Worm (Caenorhabditis elegans) whole organism, L4 larva: Measurements from ENCODE around the gene T24C12.1.

Experiments used
- D1046.2 ChIP-seq: fragments of 200-800 bp; sonication (Bioruptor generic); IDR thresholded peaks from 2 replicates; pipeline ENCODE4 v1.3.6; 2022; ENCODE audit warnings: missing genetic modification characterization, missing compliant biosample characterization
- F10B5.3 ChIP-seq: sonication (generic microtip); optimal IDR thresholded peaks from 2 replicates; lab custom pipeline; 2016; ENCODE audit warnings: mild to moderate bottlenecking, missing genetic modification characterization, missing compliant biosample characterization
- F49E8.2 ChIP-seq: sonication (generic microtip); optimal IDR thresholded peaks from 2 replicates; lab custom pipeline; 2016; ENCODE audit warnings: missing compliant biosample characterization, mild to moderate bottlenecking, missing genetic modification characterization, borderline replicate concordance
- R02D3.7 ChIP-seq: fragments of 150-350 bp; sonication (generic microtip); optimal IDR thresholded peaks from 3 replicates; lab custom pipeline; 2014; ENCODE audit warnings: missing biosample characterization, missing genetic modification characterization
- T26A8.4 ChIP-seq: fragments of 200-800 bp; sonication (Bioruptor generic); IDR thresholded peaks from 2 replicates; pipeline ENCODE4 v1.3.6; 2022; ENCODE audit warnings: missing genetic modification characterization, missing compliant biosample characterization
- aha-1 ChIP-seq: fragments of 150-350 bp; peaks from one replicate; lab custom pipeline; 2014; ENCODE audit warnings: missing biosample characterization, missing genetic modification characterization
- ama-1 ChIP-seq: fragments of 150-350 bp; optimal IDR thresholded peaks from 2 replicates; lab custom pipeline; 2014; ENCODE audit warnings: inconsistent platforms, mixed read lengths
- attf-4 ChIP-seq: sonication (generic microtip); optimal IDR thresholded peaks from 3 replicates; lab custom pipeline; 2017; ENCODE audit warnings: missing biosample characterization, missing genetic modification characterization
- ceh-20 ChIP-seq: fragments of 200-800 bp; sonication (Bioruptor generic); IDR thresholded peaks from 2 replicates; pipeline ENCODE4 v1.3.6; 2022; ENCODE audit warnings: missing genetic modification reagents, missing genetic modification characterization, missing compliant biosample characterization
- ceh-32 ChIP-seq: sonication (generic microtip); optimal IDR thresholded peaks from 2 replicates; lab custom pipeline; 2016; ENCODE audit warnings: mild to moderate bottlenecking, missing genetic modification characterization, missing compliant biosample characterization; ENCODE audit not compliant: poor library complexity
- ceh-44 ChIP-seq: fragments of 200-800 bp; sonication (Bioruptor generic); IDR thresholded peaks from 2 replicates; pipeline ENCODE4 v1.3.6; 2022; ENCODE audit warnings: missing genetic modification reagents, missing genetic modification characterization, missing compliant biosample characterization
- ceh-62 ChIP-seq: sonication (generic microtip); optimal IDR thresholded peaks from 2 replicates; lab custom pipeline; 2017; ENCODE audit warnings: missing biosample characterization, missing genetic modification characterization
- daf-12 ChIP-seq: fragments of 150-350 bp; optimal IDR thresholded peaks from 2 replicates; lab custom pipeline; 2014; ENCODE audit warnings: missing biosample characterization, missing genetic modification reagents, missing genetic modification characterization
- dmd-9 ChIP-seq: fragments of 200-800 bp; sonication (Bioruptor generic); IDR thresholded peaks from 2 replicates; pipeline ENCODE4 v1.3.6; 2022; ENCODE audit warnings: missing genetic modification reagents, missing genetic modification characterization, missing compliant biosample characterization
- dpl-1 ChIP-seq: fragments of 150-350 bp; optimal IDR thresholded peaks from 2 replicates; lab custom pipeline; 2014; ENCODE audit warnings: missing biosample characterization, missing genetic modification reagents, missing genetic modification characterization
- duxl-1 ChIP-seq: sonication (generic microtip); optimal IDR thresholded peaks from 2 replicates; lab custom pipeline; 2016; ENCODE audit warnings: mild to moderate bottlenecking, missing genetic modification characterization, moderate library complexity, missing compliant biosample characterization; ENCODE audit not compliant: poor library complexity
- egl-43 ChIP-seq: fragments of 200-800 bp; sonication (Bioruptor generic); IDR thresholded peaks from 2 replicates; pipeline ENCODE4 v1.3.6; 2022; ENCODE audit warnings: missing genetic modification reagents, missing genetic modification characterization, missing compliant biosample characterization
- gei-8 ChIP-seq: fragments of 200-800 bp; sonication (Bioruptor generic); optimal IDR thresholded peaks from 2 replicates; lab custom pipeline; 2018; ENCODE audit warnings: mild to moderate bottlenecking, missing genetic modification characterization, missing compliant biosample characterization
- hlh-11 ChIP-seq: fragments of 200-800 bp; sonication (Bioruptor generic); optimal IDR thresholded peaks from 2 replicates; lab custom pipeline; 2018; ENCODE audit warnings: mild to moderate bottlenecking, missing genetic modification characterization, missing compliant biosample characterization
- hmg-1.1 ChIP-seq: fragments of 200-800 bp; sonication (Bioruptor generic); IDR thresholded peaks from 2 replicates; pipeline ENCODE4 v1.3.6; 2022; ENCODE audit warnings: missing genetic modification reagents, missing genetic modification characterization, missing compliant biosample characterization
- lin-13 ChIP-seq: fragments of 150-350 bp; optimal IDR thresholded peaks from 2 replicates; lab custom pipeline; 2014; ENCODE audit warnings: missing biosample characterization, missing genetic modification reagents, missing genetic modification characterization
- lin-38 ChIP-seq: fragments of 200-800 bp; sonication (Bioruptor generic); IDR thresholded peaks from 2 replicates; pipeline ENCODE4 v1.3.6; 2022; ENCODE audit warnings: missing genetic modification reagents, missing genetic modification characterization, missing compliant biosample characterization
- lir-3 ChIP-seq: sonication (generic microtip); optimal IDR thresholded peaks from 2 replicates; lab custom pipeline; 2016; ENCODE audit warnings: mild to moderate bottlenecking, missing genetic modification characterization, missing compliant biosample characterization
- lsy-2 ChIP-seq, 2 experiments: fragments of 150-350 bp in 1 of 2; sonication (generic microtip) in 1 of 2; optimal IDR thresholded peaks; 2 replicates each; lab custom pipeline; 2014 to 2017; ENCODE audit warnings: missing biosample characterization in 2 of 2, missing genetic modification characterization in 2 of 2
- mdt-29 ChIP-seq: fragments of 200-800 bp; sonication (Bioruptor generic); IDR thresholded peaks from 2 replicates; pipeline ENCODE4 v1.3.6; 2022; ENCODE audit warnings: missing genetic modification reagents, missing genetic modification characterization, missing compliant biosample characterization
- mes-2 ChIP-seq: sonication (generic microtip); optimal IDR thresholded peaks from 2 replicates; lab custom pipeline; 2016; ENCODE audit warnings: missing genotype, mild to moderate bottlenecking, missing genetic modification characterization, missing compliant biosample characterization; ENCODE audit not compliant: poor library complexity, severe bottlenecking
- mxl-3 ChIP-seq: fragments of 200-800 bp; sonication (Bioruptor generic); optimal IDR thresholded peaks from 2 replicates; lab custom pipeline; 2018; ENCODE audit warnings: mild to moderate bottlenecking, missing genetic modification characterization, missing compliant biosample characterization
- nhr-111 ChIP-seq: fragments of 200-800 bp; sonication (Bioruptor generic); optimal IDR thresholded peaks from 2 replicates; lab custom pipeline; 2018; ENCODE audit warnings: mild to moderate bottlenecking, missing genetic modification characterization, missing compliant biosample characterization
- nhr-25 ChIP-seq: sonication (generic microtip); optimal IDR thresholded peaks from 2 replicates; lab custom pipeline; 2017; ENCODE audit warnings: missing genetic modification characterization, mild to moderate bottlenecking, missing compliant biosample characterization, antibody characterized with exemption, moderate library complexity, borderline replicate concordance; ENCODE audit not compliant: insufficient read depth
- nhr-28 ChIP-seq: fragments of 150-350 bp; optimal IDR thresholded peaks from 2 replicates; lab custom pipeline; 2014; ENCODE audit warnings: missing biosample characterization, missing genetic modification characterization
- nhr-41 ChIP-seq: fragments of 200-800 bp; sonication (Bioruptor generic); IDR thresholded peaks from 2 replicates; pipeline ENCODE4 v1.3.6; 2022; ENCODE audit warnings: missing genetic modification reagents, missing genetic modification characterization, missing compliant biosample characterization
- nhr-42 ChIP-seq: fragments of 200-800 bp; sonication (Bioruptor generic); IDR thresholded peaks from 2 replicates; pipeline ENCODE4 v1.3.6; 2022; ENCODE audit warnings: missing genetic modification characterization, missing compliant biosample characterization
- nhr-48 ChIP-seq: sonication (generic microtip); optimal IDR thresholded peaks from 2 replicates; lab custom pipeline; 2016; ENCODE audit warnings: mild to moderate bottlenecking, missing genetic modification characterization, missing compliant biosample characterization
- nhr-6 ChIP-seq: fragments of 150-350 bp; optimal IDR thresholded peaks from 2 replicates; lab custom pipeline; 2014; ENCODE audit warnings: missing biosample characterization, missing genetic modification characterization
- nhr-77 ChIP-seq: fragments of 150-350 bp; optimal IDR thresholded peaks from 2 replicates; lab custom pipeline; 2014; ENCODE audit warnings: missing biosample characterization, missing genetic modification characterization
- pha-4 ChIP-seq, 2 experiments: fragments of 150-350 bp in 1 of 2; fragments of 200-800 bp in 1 of 2; sonication (Bioruptor generic) in 1 of 2; IDR thresholded peaks in 1 of 2; optimal IDR thresholded peaks in 1 of 2; 2 replicates each; pipeline versions ENCODE4 v1.3.6 to Lab custom; 2014 to 2022; ENCODE audit warnings: missing genetic modification characterization in 2 of 2, missing genetic modification reagents in 2 of 2, missing biosample characterization in 1 of 2, missing compliant biosample characterization in 1 of 2
- php-3 ChIP-seq: fragments of 200-800 bp; sonication (Bioruptor generic); IDR thresholded peaks from 2 replicates; pipeline ENCODE4 v1.3.6; 2022; ENCODE audit warnings: missing genetic modification reagents, missing genetic modification characterization, missing compliant biosample characterization
- rbr-2 ChIP-seq: sonication (generic microtip); optimal IDR thresholded peaks from 2 replicates; lab custom pipeline; 2016; ENCODE audit warnings: missing genotype, missing genetic modification characterization, missing compliant biosample characterization
- saeg-2 ChIP-seq: fragments of 200-800 bp; sonication (Bioruptor generic); IDR thresholded peaks from 2 replicates; pipeline ENCODE4 v1.3.6; 2022; ENCODE audit warnings: missing genetic modification reagents, missing genetic modification characterization, missing compliant biosample characterization
- set-16 ChIP-seq: fragments of 200-800 bp; sonication (Bioruptor generic); IDR thresholded peaks from 2 replicates; pipeline ENCODE4 v1.3.6; 2022; ENCODE audit warnings: missing genetic modification reagents, missing genetic modification characterization, missing compliant biosample characterization
- spr-1 ChIP-seq: sonication (generic microtip); optimal IDR thresholded peaks from 2 replicates; lab custom pipeline; 2016; ENCODE audit warnings: mild to moderate bottlenecking, missing genetic modification characterization, missing compliant biosample characterization
- tag-97 ChIP-seq: fragments of 200-800 bp; sonication (Bioruptor generic); IDR thresholded peaks from 2 replicates; pipeline ENCODE4 v1.3.6; 2022; ENCODE audit warnings: missing genetic modification characterization, missing compliant biosample characterization
- tra-1 ChIP-seq: fragments of 200-800 bp; sonication (Bioruptor generic); IDR thresholded peaks from 2 replicates; pipeline ENCODE4 v1.3.6; 2022; ENCODE audit warnings: missing genetic modification reagents, missing genetic modification characterization, missing compliant biosample characterization
- unc-130 ChIP-seq: sonication (generic microtip); optimal IDR thresholded peaks from 2 replicates; lab custom pipeline; 2016; ENCODE audit warnings: missing genetic modification reagents, missing genetic modification characterization, missing compliant biosample characterization
- unc-62 ChIP-seq, 3 experiments: fragments of 150-350 bp in 1 of 3; sonication (generic microtip); optimal IDR thresholded peaks in 2 of 3; peaks in 1 of 3; 1 replicate in 1 of 3; 2 replicates in 2 of 3; lab custom pipeline; 2014 to 2017; ENCODE audit warnings: missing biosample characterization in 3 of 3, missing genetic modification characterization in 3 of 3, missing genetic modification reagents in 3 of 3, missing genotype in 1 of 3
- vab-7 ChIP-seq: fragments of 200-800 bp; sonication (Bioruptor generic); IDR thresholded peaks from 2 replicates; pipeline ENCODE4 v1.3.6; 2022; ENCODE audit warnings: missing genetic modification reagents, missing genetic modification characterization, missing compliant biosample characterization
- zag-1 ChIP-seq: fragments of 150-350 bp; optimal IDR thresholded peaks from 2 replicates; lab custom pipeline; 2014; ENCODE audit warnings: missing biosample characterization, missing genetic modification characterization
- zfp-3 ChIP-seq: fragments of 200-800 bp; sonication (Bioruptor generic); conservative IDR thresholded peaks from 2 replicates; pipeline ENCODE4 v1.3.6; 2022; ENCODE audit warnings: missing genetic modification reagents, missing genetic modification characterization, missing compliant biosample characterization
- zip-11 ChIP-seq: fragments of 200-800 bp; sonication (Bioruptor generic); IDR thresholded peaks from 2 replicates; pipeline ENCODE4 v1.3.6; 2022; ENCODE audit warnings: missing genetic modification characterization, missing compliant biosample characterization

T24C12.1 gene

DNA sequence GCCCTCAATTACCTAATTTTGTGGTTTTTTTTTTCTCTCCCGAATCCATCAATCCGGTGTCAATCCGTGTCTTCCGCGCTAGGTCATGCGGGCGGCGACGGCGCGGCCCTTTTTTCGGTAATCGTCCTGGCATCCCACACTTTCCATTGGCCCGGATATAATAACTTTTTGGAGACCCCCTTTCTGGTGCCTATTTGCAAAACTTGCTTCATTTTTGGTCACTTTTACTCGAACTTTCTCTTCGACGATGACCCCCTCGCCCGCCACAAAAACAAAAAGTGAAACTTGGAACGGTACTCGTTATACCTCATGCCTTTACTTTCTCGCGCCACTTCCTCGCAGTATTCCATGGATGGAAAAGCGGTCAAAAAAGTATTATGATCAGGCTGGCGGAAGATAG, 15.2 kb downstream of the T24C12.1 start:
- TF ChIP-seq tra-1 (no peak), zfp-3 (no peak), dmd-9 (GFP tag; lab: Robert Waterston, UW) (no peak), D1046.2 (GFP tag; lab: Robert Waterston, UW) (no peak), ceh-44 (GFP tag; lab: Robert Waterston, UW) (no peak), aha-1 (peak; percentile 11), mxl-3 (GFP tag; lab: Kevin White, UChicago) (no peak)

DNA sequence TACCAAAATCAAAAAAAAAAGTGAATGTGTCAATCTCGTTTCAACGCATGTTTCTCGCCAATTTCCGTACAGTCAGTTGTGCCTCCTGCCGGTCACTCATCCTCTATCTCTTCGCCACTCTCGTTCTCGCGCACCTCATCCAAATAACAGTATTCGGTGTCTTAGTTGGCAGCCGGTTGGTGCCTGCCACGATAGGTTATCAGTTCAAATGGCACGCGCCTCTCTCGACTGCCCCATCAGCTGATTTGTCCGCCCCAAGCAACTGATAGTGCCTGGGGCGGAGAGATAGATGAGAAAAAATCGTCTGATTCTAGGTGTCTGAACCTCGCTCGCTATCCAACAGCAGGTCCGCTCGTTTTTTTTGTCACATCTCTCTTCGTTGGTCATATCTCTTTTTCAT, 15.9 kb downstream of the T24C12.1 start:
- TF ChIP-seq duxl-1 (tag; lab: Kevin White, UChicago) (no peak), saeg-2 (GFP tag; lab: Robert Waterston, UW) (no peak), hmg-1.1 (GFP tag; lab: Robert Waterston, UW) (peak; percentile 31; the same call in 1 of the 2 replicates), nhr-6 (tag; lab: Kevin White, UChicago) (peak; percentile 23), mdt-29 (no peak), nhr-77 (peak; percentile 52), ceh-20 (GFP tag; lab: Robert Waterston, UW) (no peak), T26A8.4 (no peak), lin-38 (GFP tag; lab: Robert Waterston, UW) (no peak), F49E8.2 (no peak), F10B5.3 (tag; lab: Kevin White, UChicago) (no peak), egl-43 (GFP tag; lab: Robert Waterston, UW) (no peak), rbr-2 (no peak), dmd-9 (GFP tag; lab: Robert Waterston, UW) (no peak), nhr-42 (GFP tag; lab: Robert Waterston, UW) (no peak), unc-130 (GFP tag; lab: Kevin White, UChicago) (no peak), lin-13 (GFP tag; lab: Kevin White, UChicago) (no peak), dpl-1 (GFP tag; lab: Kevin White, UChicago) (no peak), zag-1 (tag; lab: Kevin White, UChicago) (no peak), gei-8 (no peak), attf-4 (tag; lab: Kevin White, UChicago) (no peak), hlh-11 (tag; lab: Kevin White, UChicago) (peak; percentile 95), lir-3 (tag; lab: Kevin White, UChicago) (no peak), D1046.2 (GFP tag; lab: Robert Waterston, UW) (no peak), daf-12 (no peak), lsy-2 (tag; optimal IDR thresholded peaks at IDR 0.05; lab: Kevin White, UChicago) (peak in 1 of 2 experiments; percentile 21), nhr-48 (tag; lab: Kevin White, UChicago) (no peak), vab-7 (GFP tag; lab: Robert Waterston, UW) (no peak), ceh-32 (no peak), nhr-111 (GFP tag; lab: Kevin White, UChicago) (no peak), set-16 (peak; percentile 27; the same call in 1 of the 2 replicates), R02D3.7 (tag; lab: Kevin White, UChicago) (no peak), unc-62 (GFP tag; optimal IDR thresholded peaks at IDR 0.05 in 1 of 2; lab: Kevin White, UChicago) (peak in 1 of 2 experiments; percentile 48), unc-62 (tag; optimal IDR thresholded peaks at IDR 0.05; lab: Kevin White, UChicago) (no peak), ceh-62 (tag; lab: Kevin White, UChicago) (no peak), nhr-41 (GFP tag; lab: Robert Waterston, UW) (0 out of 2 replicates have a peak, but pooled peaks have one; percentile 58), nhr-28 (tag; lab: Kevin White, UChicago) (peak; percentile 86), ama-1 (no peak), php-3 (GFP tag; lab: Robert Waterston, UW) (no peak), pha-4 (GFP tag; IDR thresholded peaks at IDR 0.05; lab: Robert Waterston, UW) (no peak), pha-4 (tag; optimal IDR thresholded peaks at IDR 0.05; lab: Kevin White, UChicago) (no peak), mes-2 (tag; lab: Kevin White, UChicago) (no peak), spr-1 (no peak), tag-97 (no peak), zip-11 (GFP tag; lab: Robert Waterston, UW) (no peak), nhr-25 (no peak)
